Fruit fly (Drosophila melanogaster): ENCODE measurements around the gene CG43886.

- TF ChIP-seq Myc (optimal IDR thresholded peaks at IDR 0.05) = no peak
- TF ChIP-seq h (optimal IDR thresholded peaks at IDR 0.05) = no peak
Observed at dm6 chr3L:8187397-8187811, 27.8 kb upstream of the CG43886 start.

All from Kc167 (cell line).